Worm (Caenorhabditis elegans): ENCODE measurements around the gene lam-2.

DNA sequence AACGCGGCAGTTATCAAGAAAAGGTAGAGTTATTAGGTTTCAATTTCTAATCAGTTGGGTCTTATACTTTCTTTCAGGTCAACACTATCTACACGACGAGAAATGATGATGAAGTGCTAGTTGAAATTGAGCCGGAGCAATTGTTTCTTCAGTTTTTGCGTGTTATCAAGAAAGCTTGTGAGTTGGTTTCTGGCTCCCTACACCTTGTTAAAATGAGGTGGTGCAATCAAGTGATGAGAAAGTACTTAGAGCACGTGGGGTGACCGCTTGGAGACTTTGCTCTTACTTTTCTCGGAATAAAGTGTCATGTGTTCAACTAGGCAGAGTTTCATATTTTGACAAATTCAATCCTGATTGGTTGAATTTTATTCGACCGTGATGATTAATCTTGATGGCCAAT, 49.4 kb upstream of the lam-2 start:
- TF ChIP-seq ztf-11 (tag; optimal IDR thresholded peaks at IDR 0.05) (no peak), jun-1 (tag; optimal IDR thresholded peaks at IDR 0.05) (no peak), fkh-10 (GFP tag; optimal IDR thresholded peaks at IDR 0.05) (no peak), snpc-1.2 (GFP tag; IDR thresholded peaks at IDR 0.05) (no peak), mdl-1 (tag; optimal IDR thresholded peaks at IDR 0.05) (no peak), T20F7.1 (GFP tag; optimal IDR thresholded peaks at IDR 0.05) (no peak), unc-62 (GFP tag; optimal IDR thresholded peaks at IDR 0.05 in 1 of 2) (peak in 1 of 2 experiments; percentile 87), unc-62 (tag; optimal IDR thresholded peaks at IDR 0.05) (no peak), ZK546.5 (tag; optimal IDR thresholded peaks at IDR 0.05) (no peak)

Measured in whole organism, L4 larva.